Fruit fly (Drosophila melanogaster): ENCODE data around the gene Alp9.

Gene Alp9

dm6 chr3L:5625121-5625667 lies 29.9 kb downstream of the Alp9 start:
- TF ChIP-seq eg (GFP tag; IDR thresholded peaks at IDR 0.05), result peak; percentile 36; the same call in 1 of the 3 replicates
- peak; percentile 17 for TF ChIP-seq Sox102F (GFP tag; optimal IDR thresholded peaks at IDR 0.05)
- no peak for TF ChIP-seq CG34406 (GFP tag; optimal IDR thresholded peaks at IDR 0.05)
- no peak for TF ChIP-seq CG3032 (tag; optimal IDR thresholded peaks at IDR 0.05)
- no peak for TF ChIP-seq CG1621 (tag; optimal IDR thresholded peaks at IDR 0.05)
- no peak for TF ChIP-seq CG10669 (GFP tag; optimal IDR thresholded peaks at IDR 0.05)
- TF ChIP-seq CG4318 (GFP tag; optimal IDR thresholded peaks at IDR 0.05), result no peak
- peak; percentile 16 for TF ChIP-seq svp (GFP tag)
- TF ChIP-seq pdm3 (GFP tag; optimal IDR thresholded peaks at IDR 0.05), result no peak
- TF ChIP-seq CG32006 (GFP tag; optimal IDR thresholded peaks at IDR 0.05), result no peak
- no peak for TF ChIP-seq cyc (GFP tag; optimal IDR thresholded peaks at IDR 0.05)
- peak; percentile 12 for TF ChIP-seq Eip78C (GFP tag)
- peak; percentile 65 for TF ChIP-seq CG6854 (GFP tag; optimal IDR thresholded peaks at IDR 0.05)
- no peak for TF ChIP-seq Sox15 (GFP tag; optimal IDR thresholded peaks at IDR 0.05)
- TF ChIP-seq Blimp-1 (GFP tag; optimal IDR thresholded peaks at IDR 0.05), result peak; percentile 99
- TF ChIP-seq Met (GFP tag; optimal IDR thresholded peaks at IDR 0.05), result peak; percentile 27
- peak; percentile 2 for TF ChIP-seq Sox14 (GFP tag; optimal IDR thresholded peaks at IDR 0.05)
- peak; percentile 1 for TF ChIP-seq Eip75B (GFP tag; optimal IDR thresholded peaks at IDR 0.05)
- TF ChIP-seq CG3919 (GFP tag; optimal IDR thresholded peaks at IDR 0.05), result no peak
- TF ChIP-seq OdsH (GFP tag; optimal IDR thresholded peaks at IDR 0.05), result no peak
- TF ChIP-seq CG6163 (GFP tag; IDR thresholded peaks at IDR 0.05), result no peak

dm6 chr3L:5626465-5626864 lies 31.1 kb downstream of the Alp9 start:
- peak; percentile 31 for TF ChIP-seq Sox102F (GFP tag; optimal IDR thresholded peaks at IDR 0.05)
- no peak for TF ChIP-seq Blimp-1 (GFP tag; optimal IDR thresholded peaks at IDR 0.05)
- TF ChIP-seq Eip78C (GFP tag), result peak; percentile 24
- TF ChIP-seq svp (GFP tag), result peak; percentile 82
- TF ChIP-seq Hr39 (GFP tag; optimal IDR thresholded peaks at IDR 0.05), result peak; percentile 55
- no peak for TF ChIP-seq Sox15 (GFP tag; optimal IDR thresholded peaks at IDR 0.05)
- peak; percentile 25 for TF ChIP-seq acj6 (GFP tag; optimal IDR thresholded peaks at IDR 0.05)
- TF ChIP-seq Ets21C (GFP tag; optimal IDR thresholded peaks at IDR 0.05), result peak; percentile 2
- TF ChIP-seq CG32006 (GFP tag; optimal IDR thresholded peaks at IDR 0.05), result peak; percentile 83
- peak in 1 of 2 experiments; percentile 59 for TF ChIP-seq salr (GFP tag; optimal IDR thresholded peaks at IDR 0.05)
- peak; percentile 39 for TF ChIP-seq esn (GFP tag; optimal IDR thresholded peaks at IDR 0.05)
- TF ChIP-seq Sox14 (GFP tag; optimal IDR thresholded peaks at IDR 0.05), result peak; percentile 65
- TF ChIP-seq fd59A (GFP tag; optimal IDR thresholded peaks at IDR 0.05), result no peak
- peak; percentile 63 for TF ChIP-seq Lpt (GFP tag; optimal IDR thresholded peaks at IDR 0.05)
- peak; percentile 63 for TF ChIP-seq achi (GFP tag; optimal IDR thresholded peaks at IDR 0.05)
- TF ChIP-seq vri (GFP tag; optimal IDR thresholded peaks at IDR 0.05), result no peak
- peak; percentile 37 for TF ChIP-seq pdm3 (GFP tag; optimal IDR thresholded peaks at IDR 0.05)
- TF ChIP-seq topi (GFP tag; optimal IDR thresholded peaks at IDR 0.05), result peak; percentile 60
- TF ChIP-seq Eip93F (GFP tag; optimal IDR thresholded peaks at IDR 0.05), result no peak
- TF ChIP-seq CG6792 (GFP tag; optimal IDR thresholded peaks at IDR 0.05), result no peak
- TF ChIP-seq CG10631 (GFP tag; optimal IDR thresholded peaks at IDR 0.05), result peak; percentile 26
- peak; percentile 70 for TF ChIP-seq eg (GFP tag; IDR thresholded peaks at IDR 0.05)
- TF ChIP-seq CG15336 (GFP tag; IDR thresholded peaks at IDR 0.05), result peak; percentile 83
- peak; percentile 65 for TF ChIP-seq Met (GFP tag; optimal IDR thresholded peaks at IDR 0.05)
- TF ChIP-seq dac (GFP tag; optimal IDR thresholded peaks at IDR 0.05), result peak; percentile 47
- peak; percentile 67 for TF ChIP-seq CG4318 (GFP tag; optimal IDR thresholded peaks at IDR 0.05)
- TF ChIP-seq CG11762 (GFP tag; optimal IDR thresholded peaks at IDR 0.05; ENCODE audit: insufficient read depth), result no peak
- TF ChIP-seq CG6808 (GFP tag; optimal IDR thresholded peaks at IDR 0.05), result no peak
- peak; percentile 44 for TF ChIP-seq CG3919 (GFP tag; optimal IDR thresholded peaks at IDR 0.05)
- peak; percentile 34 for TF ChIP-seq cyc (GFP tag; optimal IDR thresholded peaks at IDR 0.05)
- no peak for TF ChIP-seq CG11294 (GFP tag; IDR thresholded peaks at IDR 0.05)
- no peak for TF ChIP-seq spab (GFP tag; optimal IDR thresholded peaks at IDR 0.05)
- peak; percentile 57 for TF ChIP-seq OdsH (GFP tag; optimal IDR thresholded peaks at IDR 0.05)
- TF ChIP-seq CG31627 (GFP tag; optimal IDR thresholded peaks at IDR 0.05), result peak; percentile 44
- TF ChIP-seq CG6276 (GFP tag; optimal IDR thresholded peaks at IDR 0.05), result peak; percentile 73
- TF ChIP-seq Gug (GFP tag; IDR thresholded peaks at IDR 0.05), result peak; percentile 47
- TF ChIP-seq Smox (GFP tag; optimal IDR thresholded peaks at IDR 0.05), result peak; percentile 34
- peak; percentile 15 for TF ChIP-seq lz (GFP tag; optimal IDR thresholded peaks at IDR 0.05)
- TF ChIP-seq CG6163 (GFP tag; IDR thresholded peaks at IDR 0.05), result peak; percentile 73
- TF ChIP-seq CG8119 (GFP tag; IDR thresholded peaks at IDR 0.05), result peak; percentile 69
- TF ChIP-seq CG7368 (GFP tag; optimal IDR thresholded peaks at IDR 0.05), result no peak
- TF ChIP-seq Eip75B (GFP tag; optimal IDR thresholded peaks at IDR 0.05), result peak; percentile 2
- no peak for TF ChIP-seq CG3032 (tag; optimal IDR thresholded peaks at IDR 0.05)
